Worm (Caenorhabditis elegans): Measurements from ENCODE around the gene cul-5.

- no peak for TF ChIP-seq B0310.2 (tag; optimal IDR thresholded peaks at IDR 0.05)
- TF ChIP-seq ama-1 (optimal IDR thresholded peaks at IDR 0.05): no peak
- TF ChIP-seq tra-4 (tag; optimal IDR thresholded peaks at IDR 0.05): no peak
- TF ChIP-seq tbx-37 (GFP tag; conservative IDR thresholded peaks at IDR 0.05): no peak
- no peak for TF ChIP-seq sea-1 (GFP tag; conservative IDR thresholded peaks at IDR 0.05)
- no peak for TF ChIP-seq pes-1 (GFP tag; IDR thresholded peaks at IDR 0.05)
Measured at ce11 chrV:10190081-10190556, 10.8 kb downstream of the cul-5 start, which contains the start of gene ZK856.5.

All from whole organism, early embryonic.